Worm (Caenorhabditis elegans) whole organism, L2 larva: ENCODE measurements around the gene C31H2.14.

ENCODE experiments used
- C34F6.9 ChIP-seq: fragments of 150-350 bp; optimal IDR thresholded peaks from 2 replicates; lab custom pipeline; 2014; ENCODE audit warnings: missing biosample characterization, missing genetic modification characterization
- F13H6.1 ChIP-seq: sonication (generic microtip); optimal IDR thresholded peaks from 2 replicates; lab custom pipeline; 2016; ENCODE audit warnings: missing genetic modification characterization, missing compliant biosample characterization
- R02D3.7 ChIP-seq: fragments of 150-350 bp; optimal IDR thresholded peaks from 2 replicates; lab custom pipeline; 2014; ENCODE audit warnings: missing biosample characterization, missing genetic modification characterization
- Y55F3AM.14 ChIP-seq: fragments of 200-800 bp; sonication (Bioruptor generic); optimal IDR thresholded peaks from 2 replicates; lab custom pipeline; 2018; ENCODE audit warnings: mild to moderate bottlenecking, missing genetic modification characterization, missing compliant biosample characterization
- ZK546.5 ChIP-seq: sonication (generic microtip); optimal IDR thresholded peaks from 2 replicates; lab custom pipeline; 2017; ENCODE audit warnings: missing biosample characterization, missing genetic modification characterization
- aly-2 ChIP-seq: fragments of 150-350 bp; optimal IDR thresholded peaks from 2 replicates; lab custom pipeline; 2014; ENCODE audit warnings: missing biosample characterization, missing genetic modification characterization
- ama-1 ChIP-seq: fragments of 150-350 bp; optimal IDR thresholded peaks from 2 replicates; lab custom pipeline; 2018; ENCODE audit warnings: inconsistent platforms
- blmp-1 ChIP-seq: sonication (generic microtip); optimal IDR thresholded peaks from 2 replicates; lab custom pipeline; 2017; ENCODE audit warnings: missing genetic modification characterization, mild to moderate bottlenecking, missing compliant biosample characterization, antibody characterized with exemption, moderate library complexity; ENCODE audit not compliant: insufficient read depth
- ceh-16 ChIP-seq: fragments of 150-350 bp; optimal IDR thresholded peaks from 2 replicates; lab custom pipeline; 2014; ENCODE audit warnings: missing biosample characterization, missing genetic modification characterization
- ceh-82 ChIP-seq: fragments of 150-350 bp; optimal IDR thresholded peaks from 2 replicates; lab custom pipeline; 2014; ENCODE audit warnings: missing biosample characterization, missing genetic modification characterization
- crh-2 ChIP-seq: sonication (generic microtip); optimal IDR thresholded peaks from 2 replicates; lab custom pipeline; 2017; ENCODE audit warnings: missing biosample characterization, missing genetic modification characterization
- dmd-4 ChIP-seq: sonication (generic microtip); optimal IDR thresholded peaks from 2 replicates; lab custom pipeline; 2017; ENCODE audit warnings: missing biosample characterization, missing genetic modification characterization
- egl-27 ChIP-seq: sonication (generic microtip); optimal IDR thresholded peaks from 3 replicates; lab custom pipeline; 2017; ENCODE audit warnings: missing biosample characterization, missing genetic modification reagents, missing genetic modification characterization
- elt-1 ChIP-seq: fragments of 150-350 bp; optimal IDR thresholded peaks from 2 replicates; lab custom pipeline; 2014; ENCODE audit warnings: missing biosample characterization, missing genetic modification characterization
- elt-3 ChIP-seq: sonication (generic microtip); optimal IDR thresholded peaks from 2 replicates; lab custom pipeline; 2017; ENCODE audit warnings: missing biosample characterization, missing genetic modification characterization
- fos-1 ChIP-seq: fragments of 150-350 bp; optimal IDR thresholded peaks from 2 replicates; lab custom pipeline; 2014; ENCODE audit warnings: missing biosample characterization, missing genetic modification characterization
- gmeb-1 ChIP-seq: fragments of 150-350 bp; optimal IDR thresholded peaks from 2 replicates; lab custom pipeline; 2014; ENCODE audit warnings: missing biosample characterization, missing genetic modification characterization
- lin-11 ChIP-seq: fragments of 150-350 bp; sonication (generic microtip); optimal IDR thresholded peaks from 2 replicates; lab custom pipeline; 2014; ENCODE audit warnings: missing biosample characterization, missing genetic modification characterization, inconsistent platforms, mixed read lengths
- lin-39 ChIP-seq: fragments of 150-350 bp; optimal IDR thresholded peaks from 2 replicates; lab custom pipeline; 2014; ENCODE audit warnings: missing biosample characterization, missing genetic modification reagents, missing genetic modification characterization
- lsy-2 ChIP-seq, 2 experiments: fragments of 150-350 bp in 1 of 2; sonication (generic microtip) in 1 of 2; optimal IDR thresholded peaks; 2 replicates each; lab custom pipeline; 2014 to 2017; ENCODE audit warnings: missing biosample characterization in 2 of 2, missing genetic modification characterization in 2 of 2
- mdl-1 ChIP-seq, 2 experiments: fragments of 150-350 bp in 1 of 2; sonication (generic microtip) in 1 of 2; optimal IDR thresholded peaks; 2 replicates each; lab custom pipeline; 2017; ENCODE audit warnings: missing biosample characterization in 2 of 2, missing genetic modification characterization in 2 of 2
- nhr-10 ChIP-seq: sonication (generic microtip); optimal IDR thresholded peaks from 2 replicates; lab custom pipeline; 2017; ENCODE audit warnings: missing biosample characterization, missing genetic modification characterization
- nhr-12 ChIP-seq: fragments of 150-350 bp; optimal IDR thresholded peaks from 2 replicates; lab custom pipeline; 2014; ENCODE audit warnings: missing biosample characterization, missing genetic modification characterization
- nhr-21 ChIP-seq: fragments of 150-350 bp; optimal IDR thresholded peaks from 2 replicates; lab custom pipeline; 2014; ENCODE audit warnings: missing biosample characterization, missing genetic modification characterization
- nhr-23 ChIP-seq: fragments of 150-350 bp; optimal IDR thresholded peaks from 2 replicates; lab custom pipeline; 2014; ENCODE audit warnings: missing biosample characterization, missing genetic modification reagents, missing genetic modification characterization
- nhr-237 ChIP-seq: fragments of 150-350 bp; optimal IDR thresholded peaks from 2 replicates; lab custom pipeline; 2014; ENCODE audit warnings: missing biosample characterization, missing genetic modification characterization
- nhr-25 ChIP-seq: fragments of 150-350 bp; sonication (generic microtip); optimal IDR thresholded peaks from 3 replicates; lab custom pipeline; 2014; ENCODE audit warnings: missing biosample characterization, missing genetic modification characterization
- nhr-6 ChIP-seq: fragments of 150-350 bp; optimal IDR thresholded peaks from 2 replicates; lab custom pipeline; 2014; ENCODE audit warnings: missing biosample characterization, missing genetic modification characterization
- nhr-77 ChIP-seq: fragments of 150-350 bp; optimal IDR thresholded peaks from 2 replicates; lab custom pipeline; 2014; ENCODE audit warnings: missing biosample characterization, missing genetic modification characterization
- peb-1 ChIP-seq: fragments of 150-350 bp; optimal IDR thresholded peaks from 2 replicates; lab custom pipeline; 2014; ENCODE audit warnings: missing biosample characterization, missing genetic modification characterization
- skn-1 ChIP-seq: sonication (generic microtip); optimal IDR thresholded peaks from 2 replicates; lab custom pipeline; 2017; ENCODE audit warnings: missing biosample characterization, missing genetic modification characterization
- sma-3 ChIP-seq: sonication (generic microtip); optimal IDR thresholded peaks from 2 replicates; lab custom pipeline; 2016; ENCODE audit warnings: missing genetic modification reagents, missing genetic modification characterization, missing compliant biosample characterization
- sma-9 ChIP-seq, 2 experiments: fragments of 150-350 bp in 1 of 2; sonication (generic microtip) in 1 of 2; optimal IDR thresholded peaks; 2 replicates each; lab custom pipeline; 2014 to 2016; ENCODE audit warnings: missing genetic modification characterization in 2 of 2, mild to moderate bottlenecking in 1 of 2, missing biosample characterization in 1 of 2, missing compliant biosample characterization in 1 of 2, missing genetic modification reagents in 1 of 2, moderate library complexity in 1 of 2
- snpc-4 ChIP-seq: fragments of 150-350 bp; optimal IDR thresholded peaks from 2 replicates; lab custom pipeline; 2014; ENCODE audit warnings: missing biosample characterization, missing genetic modification characterization
- unc-39 ChIP-seq: fragments of 150-350 bp; optimal IDR thresholded peaks from 2 replicates; lab custom pipeline; 2014; ENCODE audit warnings: missing biosample characterization, missing genetic modification characterization
- unc-55 ChIP-seq: fragments of 150-350 bp; sonication (generic microtip); optimal IDR thresholded peaks from 3 replicates; lab custom pipeline; 2014; ENCODE audit warnings: missing biosample characterization, missing genetic modification reagents, missing genetic modification characterization
- zag-1 ChIP-seq: fragments of 150-350 bp; optimal IDR thresholded peaks from 2 replicates; lab custom pipeline; 2014; ENCODE audit warnings: missing biosample characterization, missing genetic modification characterization
- ztf-1 ChIP-seq: fragments of 200-800 bp; sonication (Bioruptor generic); conservative IDR thresholded peaks from 2 replicates; pipeline ENCODE4 v1.3.6; 2022; ENCODE audit warnings: missing genetic modification characterization, missing compliant biosample characterization
- ztf-4 ChIP-seq: fragments of 150-350 bp; optimal IDR thresholded peaks from 2 replicates; lab custom pipeline; 2014; ENCODE audit warnings: missing biosample characterization, missing genetic modification characterization

Gene C31H2.14

ce11 chrX:5147918-5148317 is at the start of gene C31H2.14:
Gene C31H2.14, plus strand, starts transcription at chrX:5148218.
- TF ChIP-seq zag-1 (tag; lab: Kevin White, UChicago), result no peak
- TF ChIP-seq, all 48 proteins: peak for 0

DNA sequence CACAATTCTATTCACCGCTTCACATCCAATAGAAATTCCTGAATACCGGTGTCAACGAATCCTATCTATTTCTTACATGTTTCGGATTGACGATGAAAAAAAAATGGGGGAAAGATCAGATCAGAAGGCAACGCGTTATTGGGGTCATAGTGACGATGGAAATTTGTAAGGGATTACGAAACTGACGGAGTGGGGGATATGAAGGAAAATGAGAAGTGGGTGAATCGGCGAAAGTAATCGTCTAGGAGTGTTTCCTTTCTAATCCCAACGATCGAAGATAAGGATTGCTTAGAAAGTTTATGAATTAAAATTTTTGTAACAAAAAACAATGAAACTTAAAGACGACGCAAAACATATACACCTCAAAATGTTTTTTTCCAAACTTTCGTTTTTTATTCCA is 49.1 kb upstream of the C31H2.14 start:
- no peak for TF ChIP-seq aly-2 (tag; lab: Kevin White, UChicago)
- peak; percentile 29 for TF ChIP-seq nhr-21
- peak; percentile 39 for TF ChIP-seq blmp-1 (tag; lab: Kevin White, UChicago)
- no peak for TF ChIP-seq F13H6.1 (tag; lab: Kevin White, UChicago)
- peak; percentile 23 for TF ChIP-seq elt-1 (tag; lab: Kevin White, UChicago)

DNA sequence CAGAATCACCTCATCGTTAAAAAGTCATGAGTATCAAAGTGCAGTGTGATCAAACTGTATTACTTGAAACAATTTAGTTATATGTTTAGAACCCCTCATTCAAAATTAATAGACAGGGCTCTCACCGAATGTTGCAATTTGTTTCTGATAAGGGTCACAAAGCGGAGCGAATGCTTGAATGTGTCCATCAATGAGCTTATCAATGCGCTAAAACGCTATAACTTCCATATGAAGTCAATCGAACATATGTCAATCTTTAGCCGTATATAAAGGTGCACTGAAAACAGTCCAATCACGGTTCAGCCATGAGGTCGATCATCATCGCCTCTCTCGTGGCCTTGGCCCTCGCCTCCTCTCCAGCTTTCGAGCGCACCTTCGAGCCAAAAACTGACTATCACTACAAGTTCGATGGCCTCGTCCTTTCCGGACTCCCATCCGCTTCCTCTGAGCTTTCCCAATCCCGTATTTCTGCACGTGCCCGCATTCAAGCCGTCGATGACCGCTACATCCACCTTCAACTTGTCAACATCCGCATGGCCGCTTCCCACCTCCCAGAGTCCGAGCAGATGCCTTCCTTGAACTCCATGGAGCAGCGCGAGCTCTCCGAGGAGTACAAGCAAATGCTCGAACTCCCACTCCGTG is 47.2 kb upstream of the C31H2.14 start, which contains the start of gene vit-2:
Gene vit-2, plus strand, starts transcription at position 305 of the 642 bp plus-strand sequence.
- no peak for TF ChIP-seq egl-27 (tag; lab: Kevin White, UChicago)
- TF ChIP-seq sma-9 (GFP tag; optimal IDR thresholded peaks at IDR 0.05; lab: Kevin White, UChicago), result no peak
- TF ChIP-seq sma-9 (tag; optimal IDR thresholded peaks at IDR 0.05; lab: Kevin White, UChicago), result no peak
- TF ChIP-seq mdl-1 (tag; optimal IDR thresholded peaks at IDR 0.05; lab: Kevin White, UChicago), result no peak
- no peak for TF ChIP-seq nhr-6 (tag; lab: Kevin White, UChicago)
- TF ChIP-seq F13H6.1 (tag; lab: Kevin White, UChicago), result no peak
- TF ChIP-seq snpc-4 (tag; lab: Kevin White, UChicago), result no peak
- TF ChIP-seq unc-39, result no peak
- no peak for TF ChIP-seq Y55F3AM.14
- no peak for TF ChIP-seq fos-1 (tag; lab: Kevin White, UChicago)
- TF ChIP-seq ztf-4 (tag; lab: Kevin White, UChicago), result no peak
- no peak for TF ChIP-seq blmp-1 (tag; lab: Kevin White, UChicago)
- TF ChIP-seq ztf-1 (GFP tag; lab: Robert Waterston, UW), result no peak
- TF ChIP-seq nhr-12 (tag; lab: Kevin White, UChicago), result no peak
- TF ChIP-seq lin-39 (tag; lab: Kevin White, UChicago), result no peak
- TF ChIP-seq nhr-237 (tag; lab: Kevin White, UChicago), result no peak
- TF ChIP-seq dmd-4 (tag; lab: Kevin White, UChicago), result no peak
- TF ChIP-seq C34F6.9 (tag; lab: Kevin White, UChicago), result no peak
- no peak for TF ChIP-seq ZK546.5 (tag; lab: Kevin White, UChicago)

DNA sequence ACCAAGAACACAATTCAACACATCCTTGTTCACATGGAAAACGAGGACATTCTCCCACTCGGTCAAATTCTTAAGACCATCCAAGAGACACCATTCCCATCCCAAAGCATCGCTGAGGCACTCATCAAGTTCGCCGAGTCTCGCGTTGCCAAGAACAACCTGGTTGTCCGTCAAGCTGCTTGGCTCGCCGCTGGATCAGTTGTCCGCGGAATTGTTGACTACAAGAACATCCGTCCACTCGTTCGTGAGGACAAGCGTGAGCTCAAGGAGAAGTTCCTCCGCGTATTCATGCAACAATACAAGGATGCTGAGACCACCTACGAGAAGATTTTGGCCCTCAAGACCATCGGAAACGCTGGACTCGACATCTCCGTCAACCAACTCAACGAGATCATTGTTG is 45.7 kb upstream of the C31H2.14 start:
- TF ChIP-seq unc-55 (GFP tag; lab: Kevin White, UChicago) (no peak), R02D3.7 (no peak), ceh-82 (no peak), mdl-1 (tag; optimal IDR thresholded peaks at IDR 0.05; lab: Kevin White, UChicago) (no peak), sma-3 (no peak), nhr-77 (tag; lab: Kevin White, UChicago) (no peak), nhr-12 (tag; lab: Kevin White, UChicago) (no peak), F13H6.1 (tag; lab: Kevin White, UChicago) (no peak), ztf-1 (GFP tag; lab: Robert Waterston, UW) (no peak), elt-1 (tag; lab: Kevin White, UChicago) (no peak), peb-1 (tag; lab: Kevin White, UChicago) (no peak), skn-1 (tag; lab: Kevin White, UChicago) (no peak), gmeb-1 (tag; lab: Kevin White, UChicago) (no peak), ama-1 (lab: Kevin White, UChicago) (no peak)

DNA sequence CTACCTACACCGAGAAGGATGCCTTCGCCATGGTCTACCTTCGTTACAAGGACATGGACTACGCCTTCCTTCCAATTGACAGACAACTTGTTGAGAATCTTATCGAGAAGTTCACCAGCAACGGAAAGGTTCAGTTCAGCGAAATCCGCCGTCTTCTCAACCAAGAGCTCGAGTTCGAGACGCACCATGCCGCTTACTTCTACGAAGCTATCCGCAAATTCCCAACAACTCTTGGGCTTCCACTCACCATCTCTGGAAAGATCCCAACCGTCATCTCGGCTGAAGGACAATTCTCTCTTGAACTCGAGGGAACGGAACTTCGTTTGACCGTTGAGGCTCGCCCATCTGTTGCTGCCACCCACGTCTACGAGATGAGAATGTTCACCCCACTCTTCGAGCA is 44.6 kb upstream of the C31H2.14 start:
- TF ChIP-seq crh-2, result no peak

DNA sequence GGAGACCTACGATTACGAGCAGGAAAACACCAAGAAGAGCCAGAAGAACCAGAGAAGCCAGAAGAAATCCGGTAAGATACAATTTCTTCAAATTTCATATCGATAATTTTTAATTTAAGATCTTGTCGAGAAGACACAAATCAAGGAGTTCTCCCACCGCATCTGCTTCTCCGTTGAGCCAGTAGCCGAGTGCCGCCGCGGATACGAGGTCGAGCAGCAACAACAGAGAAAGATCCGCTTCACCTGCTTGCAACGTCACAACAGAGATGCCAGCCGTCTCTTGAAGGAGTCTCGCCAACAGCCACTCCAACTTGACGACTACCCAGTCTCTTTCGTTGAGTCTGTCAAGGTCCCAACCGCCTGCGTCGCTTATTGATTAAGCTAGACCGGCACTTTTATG is 42.3 kb upstream of the C31H2.14 start:
- no peak for TF ChIP-seq nhr-25 (tag; lab: Kevin White, UChicago)
- no peak for TF ChIP-seq elt-1 (tag; lab: Kevin White, UChicago)
- TF ChIP-seq C34F6.9 (tag; lab: Kevin White, UChicago), result no peak
- TF ChIP-seq F13H6.1 (tag; lab: Kevin White, UChicago), result no peak
- no peak for TF ChIP-seq ama-1 (lab: Kevin White, UChicago)
- no peak for TF ChIP-seq skn-1 (tag; lab: Kevin White, UChicago)
- TF ChIP-seq nhr-237 (tag; lab: Kevin White, UChicago), result no peak
- TF ChIP-seq lsy-2 (tag; optimal IDR thresholded peaks at IDR 0.05; lab: Kevin White, UChicago), result no peak
- TF ChIP-seq elt-3 (tag; lab: Kevin White, UChicago), result no peak
- TF ChIP-seq ceh-16 (tag; lab: Kevin White, UChicago), result no peak
- no peak for TF ChIP-seq nhr-23 (tag; lab: Kevin White, UChicago)
- no peak for TF ChIP-seq R02D3.7
- no peak for TF ChIP-seq sma-9 (GFP tag; optimal IDR thresholded peaks at IDR 0.05; lab: Kevin White, UChicago)
- TF ChIP-seq sma-9 (tag; optimal IDR thresholded peaks at IDR 0.05; lab: Kevin White, UChicago), result no peak
- TF ChIP-seq fos-1 (tag; lab: Kevin White, UChicago), result no peak
- TF ChIP-seq ztf-1 (GFP tag; lab: Robert Waterston, UW), result no peak
- no peak for TF ChIP-seq lin-11
- TF ChIP-seq snpc-4 (tag; lab: Kevin White, UChicago), result no peak
- no peak for TF ChIP-seq dmd-4 (tag; lab: Kevin White, UChicago)
- no peak for TF ChIP-seq nhr-10
- TF ChIP-seq Y55F3AM.14, result no peak
